Worm (Caenorhabditis elegans): ENCODE data around the gene Y1A5A.1.
A peak's percentile ranks its signal among the peaks of the same experiment; 100 is the strongest.

Gene Y1A5A.1

ce11 chrIII:4015382-4015986 is 29.0 kb upstream of the Y1A5A.1 start (continued):
- no peak for TF ChIP-seq cey-2 (tag; optimal IDR thresholded peaks at IDR 0.05; ENCODE audit: borderline replicate concordance, insufficient read depth)
- no peak for TF ChIP-seq zip-2 (tag; optimal IDR thresholded peaks at IDR 0.05)
- peak; percentile 76 for TF ChIP-seq unc-130 (GFP tag; optimal IDR thresholded peaks at IDR 0.05)
- TF ChIP-seq hlh-30 (tag; optimal IDR thresholded peaks at IDR 0.05; ENCODE audit: insufficient read depth), result no peak
- TF ChIP-seq snpc-1.2 (GFP tag; IDR thresholded peaks at IDR 0.05), result peak; percentile 67
- TF ChIP-seq T20F7.1 (GFP tag; optimal IDR thresholded peaks at IDR 0.05), result no peak
- TF ChIP-seq sdz-12 (GFP tag; optimal IDR thresholded peaks at IDR 0.05), result no peak
- TF ChIP-seq unc-62 (GFP tag; optimal IDR thresholded peaks at IDR 0.05 in 1 of 2), result no peak
- no peak for TF ChIP-seq unc-62 (tag; optimal IDR thresholded peaks at IDR 0.05)
- TF ChIP-seq spr-1 (tag; optimal IDR thresholded peaks at IDR 0.05), result peak; percentile 29
- TF ChIP-seq ceh-82 (tag; optimal IDR thresholded peaks at IDR 0.05), result no peak
- no peak for TF ChIP-seq hif-1 (tag; optimal IDR thresholded peaks at IDR 0.05)
- no peak for TF ChIP-seq lir-3 (tag; optimal IDR thresholded peaks at IDR 0.05)
- no peak for TF ChIP-seq Y105C5A.15 (GFP tag; IDR thresholded peaks at IDR 0.05)
- 0 out of 2 replicates have a peak, but pooled peaks have one; percentile 15 for TF ChIP-seq ctbp-1 (GFP tag; IDR thresholded peaks at IDR 0.05)
- peak; percentile 17 for TF ChIP-seq mes-2 (tag; optimal IDR thresholded peaks at IDR 0.05; ENCODE audit: poor library complexity, severe bottlenecking)
- TF ChIP-seq lin-39 (tag; optimal IDR thresholded peaks at IDR 0.05), result no peak
- no peak for TF ChIP-seq vab-7 (GFP tag; IDR thresholded peaks at IDR 0.05)
- peak; percentile 56 for TF ChIP-seq lin-1 (GFP tag; IDR thresholded peaks at IDR 0.05)
- peak; percentile 45 for TF ChIP-seq nhr-111 (GFP tag; optimal IDR thresholded peaks at IDR 0.05)
- TF ChIP-seq duxl-1 (tag; optimal IDR thresholded peaks at IDR 0.05; ENCODE audit: poor library complexity), result peak; percentile 63
- TF ChIP-seq spr-3 (GFP tag; optimal IDR thresholded peaks at IDR 0.05), result peak; percentile 71
- TF ChIP-seq hmg-1.1 (GFP tag; IDR thresholded peaks at IDR 0.05), result peak; percentile 53
- 0 out of 2 replicates have a peak, but pooled peaks have one; percentile 17 for TF ChIP-seq zfp-3 (GFP tag; conservative IDR thresholded peaks at IDR 0.05)
- no peak for TF ChIP-seq nhr-10 (tag; optimal IDR thresholded peaks at IDR 0.05)
- no peak for TF ChIP-seq skn-1 (tag; optimal IDR thresholded peaks at IDR 0.05)
- 0 out of 4 replicates have a peak, but pooled peaks of 1 of the 2 experiments have one; percentile 7 for TF ChIP-seq madf-5 (GFP tag; IDR thresholded peaks at IDR 0.05)
- TF ChIP-seq nhr-76 (tag; optimal IDR thresholded peaks at IDR 0.05), result no peak
- TF ChIP-seq nhr-102 (tag; optimal IDR thresholded peaks at IDR 0.05), result peak; percentile 71
- TF ChIP-seq pha-4 (GFP tag; IDR thresholded peaks at IDR 0.05), result peak; percentile 27; the same call in 1 of the 2 replicates
- TF ChIP-seq pha-4 (tag; optimal IDR thresholded peaks at IDR 0.05), result no peak
- no peak for TF ChIP-seq F10B5.3 (tag; optimal IDR thresholded peaks at IDR 0.05)
- TF ChIP-seq ces-1 (GFP tag; optimal IDR thresholded peaks at IDR 0.05), result no peak
- TF ChIP-seq nhr-28 (tag; optimal IDR thresholded peaks at IDR 0.05), result no peak
- peak; percentile 82 for TF ChIP-seq ztf-7 (tag; optimal IDR thresholded peaks at IDR 0.05)
- no peak for TF ChIP-seq saeg-2 (GFP tag; IDR thresholded peaks at IDR 0.05)
- TF ChIP-seq php-3 (GFP tag; IDR thresholded peaks at IDR 0.05), result no peak
- peak; percentile 4 to 21 for TF ChIP-seq lsy-2 (tag; optimal IDR thresholded peaks at IDR 0.05)
- TF ChIP-seq daf-16 (GFP tag; optimal IDR thresholded peaks at IDR 0.05), result no peak
- peak; percentile 2 for TF ChIP-seq daf-16 (tag; optimal IDR thresholded peaks at IDR 0.05)
- no peak for TF ChIP-seq ceh-20 (GFP tag; IDR thresholded peaks at IDR 0.05)
- no peak for TF ChIP-seq dmd-9 (GFP tag; IDR thresholded peaks at IDR 0.05)
- no peak for TF ChIP-seq attf-4 (tag; optimal IDR thresholded peaks at IDR 0.05)
- peak; percentile 69 for TF ChIP-seq lin-38 (GFP tag; IDR thresholded peaks at IDR 0.05)
- no peak for TF ChIP-seq lim-7 (GFP tag; IDR thresholded peaks at IDR 0.05)
- TF ChIP-seq nhr-25 (tag; optimal IDR thresholded peaks at IDR 0.05; ENCODE audit: borderline replicate concordance, insufficient read depth), result no peak
- no peak for TF ChIP-seq mxl-2 (GFP tag; conservative IDR thresholded peaks at IDR 0.05)
- TF ChIP-seq daf-19 (GFP tag; conservative IDR thresholded peaks at IDR 0.05), result 0 out of 2 replicates have a peak, but pooled peaks have one; percentile 56
- TF ChIP-seq ceh-32 (tag; optimal IDR thresholded peaks at IDR 0.05; ENCODE audit: poor library complexity), result no peak
- TF ChIP-seq daf-12 (tag; optimal IDR thresholded peaks at IDR 0.05), result no peak
